Fruit fly (Drosophila melanogaster) whole organism, embryonic: ENCODE measurements around the gene dysf.

Source experiments
- Antp ChIP-seq: fragments of 200-800 bp; sonication (Bioruptor generic); optimal IDR thresholded peaks from 3 replicates; lab custom pipeline; 2016; ENCODE audit warnings: missing biosample characterization, missing genetic modification characterization
- Bgb ChIP-seq: fragments of 200-800 bp; sonication (Bioruptor generic); IDR thresholded peaks from 2 replicates; pipeline ENCODE4 v1.3.6; 2022; ENCODE audit warnings: missing biosample characterization, missing genetic modification characterization; ENCODE audit not compliant: partially characterized antibody
- Bteb2 ChIP-seq: fragments of 200-800 bp; sonication (Bioruptor generic); optimal IDR thresholded peaks from 2 replicates; lab custom pipeline; 2016; ENCODE audit warnings: missing biosample characterization, missing genetic modification characterization
- CG1024 ChIP-seq: fragments of 200-800 bp; sonication (Bioruptor generic); IDR thresholded peaks from 2 replicates; pipeline ENCODE4 v1.3.6; 2022; ENCODE audit warnings: missing biosample characterization, missing genetic modification characterization
- CG10654 ChIP-seq: fragments of 200-800 bp; sonication (Bioruptor generic); optimal IDR thresholded peaks from 2 replicates; lab custom pipeline; 2016; ENCODE audit warnings: missing biosample characterization, missing genetic modification characterization
- CG10979 ChIP-seq: fragments of 200-800 bp; sonication (Bioruptor generic); optimal IDR thresholded peaks from 2 replicates; lab custom pipeline; 2018; ENCODE audit warnings: missing biosample characterization, mild to moderate bottlenecking, missing genetic modification characterization, moderate library complexity
- CG11093 ChIP-seq: fragments of 200-800 bp; sonication (Bioruptor generic); IDR thresholded peaks from 3 replicates; pipeline ENCODE4 v1.3.6; 2022; ENCODE audit warnings: missing biosample characterization, missing genetic modification characterization
- CG11723 ChIP-seq: fragments of 200-800 bp; sonication (Bioruptor generic); optimal IDR thresholded peaks from 2 replicates; lab custom pipeline; 2017; ENCODE audit warnings: missing biosample characterization, mild to moderate bottlenecking, missing genetic modification characterization
- CG12155 ChIP-seq: fragments of 200-800 bp; sonication (Bioruptor generic); optimal IDR thresholded peaks from 3 replicates; lab custom pipeline; 2016; ENCODE audit warnings: missing biosample characterization, missing genetic modification characterization
- CG13296 ChIP-seq: fragments of 200-800 bp; sonication (Bioruptor generic); optimal IDR thresholded peaks from 3 replicates; lab custom pipeline; 2018; ENCODE audit warnings: missing biosample characterization, mild to moderate bottlenecking, missing genetic modification characterization
- CG15479 ChIP-seq: fragments of 200-800 bp; sonication (Bioruptor generic); optimal IDR thresholded peaks from 3 replicates; lab custom pipeline; 2019; ENCODE audit warnings: missing biosample characterization, mild to moderate bottlenecking, missing genetic modification characterization, moderate library complexity
- CG1603 ChIP-seq: fragments of 200-800 bp; sonication (Bioruptor generic); optimal IDR thresholded peaks from 2 replicates; lab custom pipeline; 2019; ENCODE audit warnings: missing biosample characterization, mild to moderate bottlenecking, missing genetic modification characterization, moderate library complexity
- CG17361 ChIP-seq: fragments of 200-800 bp; sonication (Bioruptor generic); IDR thresholded peaks from 3 replicates; pipeline ENCODE4 v1.3.6; 2022; ENCODE audit warnings: missing biosample characterization, missing genetic modification characterization
- CG34422 ChIP-seq: fragments of 200-800 bp; sonication (Bioruptor generic); IDR thresholded peaks from 3 replicates; pipeline ENCODE4 v1.3.6; 2022; ENCODE audit warnings: missing biosample characterization, missing genetic modification characterization
- CG4707 ChIP-seq: fragments of 200-800 bp; sonication (Bioruptor generic); optimal IDR thresholded peaks from 2 replicates; lab custom pipeline; 2018; ENCODE audit warnings: missing biosample characterization, mild to moderate bottlenecking, missing genetic modification characterization, moderate library complexity
- CG5245 ChIP-seq: fragments of 200-800 bp; sonication (Bioruptor generic); optimal IDR thresholded peaks from 3 replicates; lab custom pipeline; 2016; ENCODE audit warnings: missing biosample characterization, missing genetic modification characterization
- CG6765 ChIP-seq: fragments of 200-800 bp; sonication (Bioruptor generic); optimal IDR thresholded peaks from 3 replicates; lab custom pipeline; 2017; ENCODE audit warnings: missing biosample characterization, mild to moderate bottlenecking, missing genetic modification characterization
- CG7786 ChIP-seq: fragments of 200-800 bp; sonication (Bioruptor generic); optimal IDR thresholded peaks from 2 replicates; lab custom pipeline; 2016; ENCODE audit warnings: missing biosample characterization, missing genetic modification characterization
- CG7839 ChIP-seq: fragments of 200-800 bp; sonication (Bioruptor generic); optimal IDR thresholded peaks from 3 replicates; lab custom pipeline; 2018; ENCODE audit warnings: missing biosample characterization, mild to moderate bottlenecking, missing genetic modification characterization, moderate library complexity
- CG7928 ChIP-seq: fragments of 200-800 bp; sonication (Bioruptor generic); optimal IDR thresholded peaks from 2 replicates; lab custom pipeline; 2017; ENCODE audit warnings: missing biosample characterization, mild to moderate bottlenecking, missing genetic modification characterization
- CHES-1-like ChIP-seq: fragments of 200-800 bp; sonication (Bioruptor generic); optimal IDR thresholded peaks from 2 replicates; lab custom pipeline; 2016; ENCODE audit warnings: missing biosample characterization, missing genetic modification characterization
- D19B ChIP-seq: fragments of 200-800 bp; sonication (Bioruptor generic); optimal IDR thresholded peaks from 2 replicates; lab custom pipeline; 2017; ENCODE audit warnings: missing biosample characterization, mild to moderate bottlenecking, missing genetic modification characterization
- Dref ChIP-seq: fragments of 200-800 bp; sonication (Bioruptor generic); IDR thresholded peaks from 2 replicates; pipeline ENCODE4 v1.3.6; 2022; ENCODE audit warnings: missing biosample characterization, missing genetic modification characterization
- GATAe ChIP-seq: fragments of 200-800 bp; sonication (Bioruptor generic); conservative IDR thresholded peaks from 2 replicates; pipeline ENCODE4 v1.3.6; 2022; ENCODE audit warnings: missing biosample characterization, missing genetic modification characterization
- H15 ChIP-seq: fragments of 200-800 bp; sonication (Bioruptor generic); IDR thresholded peaks from 3 replicates; pipeline ENCODE4 v1.3.6; 2022; ENCODE audit warnings: missing biosample characterization, missing genetic modification characterization
- Hand ChIP-seq: fragments of 200-800 bp; sonication (Bioruptor generic); optimal IDR thresholded peaks from 2 replicates; lab custom pipeline; 2017; ENCODE audit warnings: mild to moderate bottlenecking, missing biosample characterization, missing genetic modification reagents, missing genetic modification characterization
- Jarid2 ChIP-seq: fragments of 200-800 bp; sonication (Bioruptor generic); optimal IDR thresholded peaks from 3 replicates; lab custom pipeline; 2017; ENCODE audit warnings: mild to moderate bottlenecking, missing biosample characterization, missing genetic modification reagents, missing genetic modification characterization
- Lim3 ChIP-seq: fragments of 200-800 bp; sonication (Bioruptor generic); IDR thresholded peaks from 2 replicates; pipeline ENCODE4 v1.3.6; 2022; ENCODE audit warnings: missing biosample characterization, missing genetic modification characterization
- Nf-YB ChIP-seq: fragments of 200-800 bp; sonication (Bioruptor generic); optimal IDR thresholded peaks from 3 replicates; lab custom pipeline; 2019; ENCODE audit warnings: missing biosample characterization, mild to moderate bottlenecking, missing genetic modification characterization, moderate library complexity
- NfI ChIP-seq: fragments of 200-800 bp; sonication (Bioruptor generic); optimal IDR thresholded peaks from 3 replicates; lab custom pipeline; 2018; ENCODE audit warnings: missing biosample characterization, mild to moderate bottlenecking, missing genetic modification characterization, moderate library complexity
- Oli ChIP-seq: fragments of 200-800 bp; sonication (Bioruptor generic); optimal IDR thresholded peaks from 2 replicates; lab custom pipeline; 2018; ENCODE audit warnings: missing biosample characterization, mild to moderate bottlenecking, missing genetic modification characterization, moderate library complexity
- Taf1 ChIP-seq: fragments of 200-800 bp; sonication (Bioruptor generic); IDR thresholded peaks from 2 replicates; pipeline ENCODE4 v1.3.6; 2022; ENCODE audit warnings: missing biosample characterization, missing genetic modification characterization
- Usf ChIP-seq: fragments of 200-800 bp; sonication (Bioruptor generic); optimal IDR thresholded peaks from 2 replicates; lab custom pipeline; 2017; ENCODE audit warnings: missing genotype, missing biosample characterization, missing genetic modification characterization
- bab2 ChIP-seq: fragments of 200-800 bp; sonication (Bioruptor generic); optimal IDR thresholded peaks from 2 replicates; lab custom pipeline; 2016; ENCODE audit warnings: missing biosample characterization, missing genetic modification characterization
- bcd ChIP-seq: fragments of 200-800 bp; sonication (Bioruptor generic); optimal IDR thresholded peaks from 2 replicates; lab custom pipeline; 2017; ENCODE audit warnings: missing biosample characterization, mild to moderate bottlenecking, missing genetic modification characterization
- cas ChIP-seq: fragments of 200-800 bp; sonication (Bioruptor generic); IDR thresholded peaks from 2 replicates; pipeline ENCODE4 v1.3.6; 2022; ENCODE audit warnings: missing biosample characterization, missing genetic modification characterization
- cwo ChIP-seq: fragments of 200-800 bp; sonication (Bioruptor generic); optimal IDR thresholded peaks from 3 replicates; lab custom pipeline; 2017; ENCODE audit warnings: missing biosample characterization, missing genetic modification characterization, mild to moderate bottlenecking, moderate library complexity, missing genetic modification reagents
- ems ChIP-seq: fragments of 200-800 bp; sonication (Bioruptor generic); optimal IDR thresholded peaks from 3 replicates; lab custom pipeline; 2016; ENCODE audit warnings: missing biosample characterization, missing genetic modification characterization
- fru ChIP-seq: fragments of >200 bp; optimal IDR thresholded peaks from 2 replicates; lab custom pipeline; 2017
- lab ChIP-seq: fragments of 200-800 bp; sonication (Bioruptor generic); optimal IDR thresholded peaks from 3 replicates; lab custom pipeline; 2017; ENCODE audit warnings: missing biosample characterization, missing genetic modification characterization, mild to moderate bottlenecking, moderate library complexity, missing genetic modification reagents
- pan ChIP-seq, 4 experiments: fragments of >200 bp in 3 of 4; fragments of 200-800 bp in 1 of 4; sonication (Bioruptor generic) in 1 of 4; optimal IDR thresholded peaks in 3 of 4; IDR thresholded peaks in 1 of 4; 2 replicates each; pipeline versions ENCODE4 v1.3.6 to Lab custom; 2017 to 2022; ENCODE audit warnings: missing biosample characterization in 2 of 4, missing genetic modification characterization in 2 of 4, mixed read lengths in 1 of 4
- pros ChIP-seq: fragments of 200-800 bp; sonication (Bioruptor generic); optimal IDR thresholded peaks from 3 replicates; lab custom pipeline; 2019; ENCODE audit warnings: missing biosample characterization, mild to moderate bottlenecking, missing genetic modification characterization, moderate library complexity
- salm ChIP-seq: fragments of 200-800 bp; sonication (Bioruptor generic); optimal IDR thresholded peaks from 2 replicates; lab custom pipeline; 2018; ENCODE audit warnings: missing biosample characterization, mild to moderate bottlenecking, missing genetic modification characterization
- schlank ChIP-seq: fragments of 200-800 bp; sonication (Bioruptor generic); optimal IDR thresholded peaks from 2 replicates; lab custom pipeline; 2018; ENCODE audit warnings: missing biosample characterization, mild to moderate bottlenecking, missing genetic modification characterization
- sd ChIP-seq: fragments of 200-800 bp; sonication (Bioruptor generic); optimal IDR thresholded peaks from 3 replicates; lab custom pipeline; 2018; ENCODE audit warnings: missing biosample characterization, mild to moderate bottlenecking, missing genetic modification characterization, moderate library complexity
- seq ChIP-seq: fragments of 200-800 bp; sonication (Bioruptor generic); IDR thresholded peaks from 2 replicates; pipeline ENCODE4 v1.3.6; 2022; ENCODE audit warnings: missing biosample characterization, missing genetic modification characterization
- sna ChIP-seq: fragments of 200-800 bp; sonication (Bioruptor generic); IDR thresholded peaks from 2 replicates; pipeline ENCODE4 v1.3.6; 2022; ENCODE audit warnings: missing biosample characterization, missing genetic modification characterization; ENCODE audit not compliant: partially characterized antibody
- tll ChIP-seq, 2 experiments: fragments of 200-800 bp in 1 of 2; fragments of >200 bp in 1 of 2; sonication (Bioruptor generic) in 1 of 2; optimal IDR thresholded peaks; 2 replicates each; lab custom pipeline; 2017 to 2019; ENCODE audit warnings: missing biosample characterization in 2 of 2, missing genetic modification characterization in 2 of 2, mild to moderate bottlenecking in 1 of 2, moderate library complexity in 1 of 2
- usp ChIP-seq: fragments of >200 bp; optimal IDR thresholded peaks from 2 replicates; lab custom pipeline; 2017; ENCODE audit warnings: missing biosample characterization, missing genetic modification characterization

dysf gene

DNA sequence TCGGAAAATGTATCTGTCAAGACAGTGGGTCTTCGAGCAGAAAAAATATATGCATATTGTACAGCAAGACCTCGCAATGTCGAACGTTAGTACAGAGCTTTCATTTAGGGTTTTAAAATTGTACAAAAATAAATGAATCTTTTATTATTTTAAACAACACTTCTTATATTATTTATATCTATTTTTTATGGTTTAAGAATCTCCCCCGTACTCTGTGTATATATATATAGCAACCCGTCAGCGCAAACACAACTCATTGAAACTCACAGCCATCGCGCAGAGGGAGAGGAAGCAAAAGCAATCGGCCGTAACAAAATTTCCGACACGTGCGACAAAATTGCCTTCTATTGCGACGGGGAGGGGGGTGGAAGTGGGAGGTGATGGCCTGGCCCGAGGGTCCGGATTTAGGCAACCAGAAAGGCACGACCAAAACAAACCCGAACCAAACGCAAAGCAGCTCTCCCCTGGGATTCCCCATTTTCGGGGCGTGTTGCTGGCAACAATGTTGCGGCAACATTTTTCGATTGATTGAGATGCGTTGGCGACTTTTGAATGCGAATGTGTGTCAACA is 7.5 kb upstream of the dysf start (continued):
- peak; percentile 45 for TF ChIP-seq NfI (GFP tag; lab: Kevin White, UChicago)
- no peak for TF ChIP-seq Bgb (GFP tag; lab: Robert Waterston, UW)
- peak; percentile 67 for TF ChIP-seq CG7839 (tag; lab: Kevin White, UChicago)
- peak; percentile 49 for TF ChIP-seq CG10654 (GFP tag; lab: Kevin White, UChicago)
- TF ChIP-seq CG11723 (GFP tag; lab: Kevin White, UChicago) = no peak
- no peak for TF ChIP-seq tll (GFP tag; optimal IDR thresholded peaks at IDR 0.05; lab: Kevin White, UChicago)
- TF ChIP-seq Lim3 = peak; percentile 16; the same call in 1 of the 2 replicates
- TF ChIP-seq cwo = peak; percentile 99
- TF ChIP-seq sna (GFP tag; lab: Robert Waterston, UW) = no peak; the same call in 1 of the 2 replicates
- TF ChIP-seq ems (GFP tag; lab: Kevin White, UChicago) = no peak
- TF ChIP-seq pros = no peak
- no peak for TF ChIP-seq CG10979 (tag; lab: Kevin White, UChicago)
- no peak for TF ChIP-seq salm (tag; lab: Kevin White, UChicago)
- TF ChIP-seq CG1603 (tag; lab: Kevin White, UChicago) = no peak
- TF ChIP-seq CG12155 = peak; percentile 23
- TF ChIP-seq seq = peak; percentile 45; the same call in 1 of the 2 replicates
- no peak for TF ChIP-seq fru (lab: Kevin White, UChicago)
- TF ChIP-seq CG6765 = peak; percentile 73
- peak; percentile 26; the same call in 1 of the 2 replicates for TF ChIP-seq GATAe (GFP tag; lab: Robert Waterston, UW)
- TF ChIP-seq CG15479 = no peak
- peak; percentile 87 for TF ChIP-seq lab (GFP tag; lab: Kevin White, UChicago)
- peak; percentile 69 for TF ChIP-seq bcd (GFP tag; lab: Kevin White, UChicago)
- no peak for TF ChIP-seq CHES-1-like (GFP tag; lab: Kevin White, UChicago)
- no peak for TF ChIP-seq CG4707 (GFP tag; lab: Kevin White, UChicago)
- TF ChIP-seq Jarid2 (GFP tag; lab: Kevin White, UChicago) = no peak
- TF ChIP-seq CG7928 (GFP tag; lab: Kevin White, UChicago) = peak; percentile 40
- peak; percentile 80 for TF ChIP-seq CG34422 (GFP tag; lab: Robert Waterston, UW)
- TF ChIP-seq D19B (GFP tag; lab: Kevin White, UChicago) = peak; percentile 50
- TF ChIP-seq bab2 = no peak
- TF ChIP-seq Taf1 (GFP tag; lab: Robert Waterston, UW) = peak; percentile 81
- TF ChIP-seq CG1024 (GFP tag; lab: Robert Waterston, UW) = no peak
- no peak for TF ChIP-seq schlank
- peak; percentile 38; the same call in 1 of the 2 replicates for TF ChIP-seq cas (GFP tag; lab: Robert Waterston, UW)
- no peak for TF ChIP-seq CG5245 (GFP tag; lab: Kevin White, UChicago)
- peak; percentile 59; the same call in 1 of the 3 replicates for TF ChIP-seq H15 (GFP tag; lab: Robert Waterston, UW)
- peak; percentile 17 for TF ChIP-seq Oli (tag; lab: Kevin White, UChicago)
- no peak for TF ChIP-seq pan (optimal IDR thresholded peaks at IDR 0.05; lab: Kevin White, UChicago)
- TF ChIP-seq pan (GFP tag; optimal IDR thresholded peaks at IDR 0.05 in 1 of 2, IDR thresholded peaks at IDR 0.05 in 1 of 2) = peak in 1 of 2 experiments; percentile 81
- TF ChIP-seq Hand (GFP tag; lab: Kevin White, UChicago) = no peak
- TF ChIP-seq CG17361 (GFP tag; lab: Robert Waterston, UW) = no peak
- no peak for TF ChIP-seq usp (GFP tag; lab: Kevin White, UChicago)
- TF ChIP-seq CG7786 (GFP tag; lab: Kevin White, UChicago) = no peak
- TF ChIP-seq Antp (GFP tag; lab: Kevin White, UChicago) = no peak
- TF ChIP-seq CG11093 (GFP tag; lab: Robert Waterston, UW) = no peak
- no peak for TF ChIP-seq Dref
- peak; percentile 37 for TF ChIP-seq CG13296 (GFP tag; lab: Kevin White, UChicago)
- no peak for TF ChIP-seq Bteb2
- TF ChIP-seq sd (tag; lab: Kevin White, UChicago) = no peak
- TF ChIP-seq Nf-YB (GFP tag; lab: Kevin White, UChicago) = no peak
- TF ChIP-seq Usf (GFP tag; lab: Kevin White, UChicago) = no peak
